Fruit fly (Drosophila melanogaster): ENCODE results near the gene Diedel2.

The Diedel2 gene

DNA sequence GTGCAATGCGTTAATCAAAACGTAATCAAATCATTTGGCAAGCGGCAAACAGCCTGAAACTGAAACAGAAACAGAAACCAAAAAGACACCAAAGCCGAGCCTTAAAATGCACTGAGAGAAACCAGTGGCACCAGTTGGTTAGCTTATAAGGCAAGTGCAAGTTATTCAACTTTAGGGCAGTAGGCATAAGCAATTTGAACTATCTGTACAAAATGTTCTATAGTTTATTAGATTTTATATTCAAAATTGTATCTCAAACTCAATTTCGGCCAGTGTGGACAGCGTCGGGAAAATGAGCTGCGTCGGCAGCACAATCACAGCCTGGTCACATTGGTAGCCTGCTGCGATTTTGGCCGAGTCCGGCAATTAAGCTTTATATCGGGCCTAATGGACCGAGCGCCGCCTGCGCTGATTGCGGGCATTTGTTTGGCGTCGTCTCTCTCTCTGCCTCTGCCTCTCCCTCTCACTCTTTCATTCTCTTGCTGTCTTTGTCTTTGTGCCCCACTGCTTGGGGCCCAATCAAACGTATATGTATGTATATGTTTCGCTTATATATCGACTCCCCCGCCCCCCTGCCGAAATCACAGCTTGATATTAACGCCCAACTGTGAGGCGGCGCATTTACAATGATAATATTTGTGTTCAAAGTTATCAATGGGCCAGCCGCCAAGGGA is 41.1 kb upstream of the Diedel2 start (continued):
- TF ChIP-seq Rel (GFP tag; optimal IDR thresholded peaks at IDR 0.05) (no peak), Rel (tag; optimal IDR thresholded peaks at IDR 0.05) (peak; percentile 24), Abd-B (GFP tag; optimal IDR thresholded peaks at IDR 0.05) (no peak), rgr (GFP tag; optimal IDR thresholded peaks at IDR 0.05) (peak; percentile 81), Dfd (GFP tag; optimal IDR thresholded peaks at IDR 0.05) (no peak), sage (GFP tag; optimal IDR thresholded peaks at IDR 0.05) (peak; percentile 62), Vsx2 (GFP tag; optimal IDR thresholded peaks at IDR 0.05; ENCODE audit: partially characterized antibody) (no peak), Hnf4 (GFP tag; optimal IDR thresholded peaks at IDR 0.05) (peak; percentile 79), h (GFP tag; optimal IDR thresholded peaks at IDR 0.05) (peak; percentile 89)

dm6 chr3R:29570239-29570814 is 38.0 kb upstream of the Diedel2 start:
- TF ChIP-seq brk (GFP tag; optimal IDR thresholded peaks at IDR 0.05), result no peak
- TF ChIP-seq h (GFP tag; optimal IDR thresholded peaks at IDR 0.05), result no peak
- no peak for TF ChIP-seq psq (GFP tag; optimal IDR thresholded peaks at IDR 0.05)
- no peak for TF ChIP-seq CG32264 (GFP tag; optimal IDR thresholded peaks at IDR 0.05)
- TF ChIP-seq sage (GFP tag; optimal IDR thresholded peaks at IDR 0.05), result no peak
- TF ChIP-seq Rel (GFP tag; optimal IDR thresholded peaks at IDR 0.05), result no peak
- no peak for TF ChIP-seq Rel (tag; optimal IDR thresholded peaks at IDR 0.05)
- TF ChIP-seq dmrt93B (GFP tag; optimal IDR thresholded peaks at IDR 0.05), result no peak
- no peak for TF ChIP-seq Sp1 (GFP tag; optimal IDR thresholded peaks at IDR 0.05)
- no peak for TF ChIP-seq usp (GFP tag; optimal IDR thresholded peaks at IDR 0.05)
- TF ChIP-seq fru (GFP tag; optimal IDR thresholded peaks at IDR 0.05), result no peak
- TF ChIP-seq lola (GFP tag; optimal IDR thresholded peaks at IDR 0.05), result no peak
- TF ChIP-seq Mio (GFP tag; optimal IDR thresholded peaks at IDR 0.05), result no peak
- no peak for TF ChIP-seq br (GFP tag; optimal IDR thresholded peaks at IDR 0.05)
- TF ChIP-seq Hr83 (GFP tag; optimal IDR thresholded peaks at IDR 0.05; ENCODE audit: poor library complexity, severe bottlenecking), result no peak
- TF ChIP-seq CG9705 (GFP tag; optimal IDR thresholded peaks at IDR 0.05), result no peak

DNA sequence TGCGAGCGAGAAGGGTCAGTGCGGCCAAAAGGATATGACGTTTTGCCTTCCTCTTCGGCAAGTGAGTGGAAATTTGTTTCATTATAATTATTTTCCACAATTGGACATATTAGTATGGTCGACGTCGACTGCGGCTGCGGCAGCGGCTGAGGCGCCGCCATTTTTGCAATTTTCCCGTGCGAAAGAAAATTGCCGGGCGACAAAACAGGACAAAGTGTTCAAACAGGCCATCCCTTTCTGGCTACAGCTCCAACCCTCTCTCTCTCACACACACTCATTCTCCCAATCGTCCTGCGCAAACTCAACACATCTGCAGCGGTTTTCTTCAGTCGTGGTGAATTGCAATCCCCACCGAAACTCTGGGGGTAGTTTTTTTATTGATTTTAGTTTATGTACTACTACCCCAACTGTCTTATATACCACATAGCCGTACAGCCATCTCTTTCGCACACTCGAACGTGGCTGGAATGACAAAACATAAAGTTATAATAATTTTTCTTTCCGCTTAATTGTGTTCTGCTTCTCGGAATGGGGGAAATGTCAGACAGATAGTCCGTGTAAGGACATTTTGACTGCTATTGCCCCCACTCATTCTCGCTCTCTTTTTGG is 36.1 kb upstream of the Diedel2 start:
- no peak for TF ChIP-seq ey (GFP tag; optimal IDR thresholded peaks at IDR 0.05)
- TF ChIP-seq Rel (GFP tag; optimal IDR thresholded peaks at IDR 0.05), result no peak
- no peak for TF ChIP-seq Rel (tag; optimal IDR thresholded peaks at IDR 0.05)
- TF ChIP-seq GATAd (GFP tag; optimal IDR thresholded peaks at IDR 0.05), result no peak
- no peak for TF ChIP-seq rgr (GFP tag; optimal IDR thresholded peaks at IDR 0.05)
- no peak for TF ChIP-seq dmrt93B (GFP tag; optimal IDR thresholded peaks at IDR 0.05)
- TF ChIP-seq Mio (GFP tag; optimal IDR thresholded peaks at IDR 0.05), result no peak
- TF ChIP-seq sage (GFP tag; optimal IDR thresholded peaks at IDR 0.05), result no peak
- no peak for TF ChIP-seq Dif (GFP tag; optimal IDR thresholded peaks at IDR 0.05; ENCODE audit: partially characterized antibody)
- no peak for TF ChIP-seq sv (GFP tag; optimal IDR thresholded peaks at IDR 0.05)

dm6 chr3R:29576009-29576408 is 32.3 kb upstream of the Diedel2 start:
- TF ChIP-seq Vsx2 (GFP tag; optimal IDR thresholded peaks at IDR 0.05; ENCODE audit: partially characterized antibody), result no peak
- no peak for TF ChIP-seq CrebA (GFP tag; optimal IDR thresholded peaks at IDR 0.05; ENCODE audit: borderline replicate concordance)
- TF ChIP-seq Rel (GFP tag; optimal IDR thresholded peaks at IDR 0.05), result no peak
- TF ChIP-seq Rel (tag; optimal IDR thresholded peaks at IDR 0.05), result no peak
- no peak for TF ChIP-seq Sp1 (GFP tag; optimal IDR thresholded peaks at IDR 0.05)
- TF ChIP-seq CG9705 (GFP tag; optimal IDR thresholded peaks at IDR 0.05), result no peak
- TF ChIP-seq Abd-B (GFP tag; optimal IDR thresholded peaks at IDR 0.05), result no peak
- TF ChIP-seq Myc (optimal IDR thresholded peaks at IDR 0.05), result no peak
- TF ChIP-seq woc (GFP tag; optimal IDR thresholded peaks at IDR 0.05), result no peak
- TF ChIP-seq CG32264 (GFP tag; optimal IDR thresholded peaks at IDR 0.05), result no peak
- no peak for TF ChIP-seq psq (GFP tag; optimal IDR thresholded peaks at IDR 0.05)
- no peak for TF ChIP-seq HLH106 (tag; optimal IDR thresholded peaks at IDR 0.05)
- TF ChIP-seq tai (GFP tag; optimal IDR thresholded peaks at IDR 0.05), result no peak

dm6 chr3R:29581420-29581819 is 26.9 kb upstream of the Diedel2 start:
- TF ChIP-seq h (GFP tag; optimal IDR thresholded peaks at IDR 0.05), result peak; percentile 10
- TF ChIP-seq dl (GFP tag; optimal IDR thresholded peaks at IDR 0.05; ENCODE audit: insufficient read depth in 1 of 2, partially characterized antibody in 2 of 2), result no peak
- TF ChIP-seq OdsH (GFP tag; optimal IDR thresholded peaks at IDR 0.05), result peak; percentile 9
- TF ChIP-seq foxo (GFP tag; optimal IDR thresholded peaks at IDR 0.05), result peak in 1 of 2 experiments; percentile 12
- no peak for TF ChIP-seq CrebA (GFP tag; optimal IDR thresholded peaks at IDR 0.05; ENCODE audit: borderline replicate concordance)
- no peak for TF ChIP-seq psq (GFP tag; optimal IDR thresholded peaks at IDR 0.05)
- no peak for TF ChIP-seq br (GFP tag; optimal IDR thresholded peaks at IDR 0.05)
- TF ChIP-seq ey (GFP tag; optimal IDR thresholded peaks at IDR 0.05), result no peak
- peak; percentile 27 for TF ChIP-seq rgr (GFP tag; optimal IDR thresholded peaks at IDR 0.05)
- TF ChIP-seq Sp1 (GFP tag; optimal IDR thresholded peaks at IDR 0.05), result peak; percentile 29

All from whole organism, wandering third instar larva.